Worm (Caenorhabditis elegans): ENCODE data around the gene Y69A2AR.50.
A peak's percentile ranks its signal among the peaks of the same experiment; 100 is the strongest.

The Y69A2AR.50 gene

DNA sequence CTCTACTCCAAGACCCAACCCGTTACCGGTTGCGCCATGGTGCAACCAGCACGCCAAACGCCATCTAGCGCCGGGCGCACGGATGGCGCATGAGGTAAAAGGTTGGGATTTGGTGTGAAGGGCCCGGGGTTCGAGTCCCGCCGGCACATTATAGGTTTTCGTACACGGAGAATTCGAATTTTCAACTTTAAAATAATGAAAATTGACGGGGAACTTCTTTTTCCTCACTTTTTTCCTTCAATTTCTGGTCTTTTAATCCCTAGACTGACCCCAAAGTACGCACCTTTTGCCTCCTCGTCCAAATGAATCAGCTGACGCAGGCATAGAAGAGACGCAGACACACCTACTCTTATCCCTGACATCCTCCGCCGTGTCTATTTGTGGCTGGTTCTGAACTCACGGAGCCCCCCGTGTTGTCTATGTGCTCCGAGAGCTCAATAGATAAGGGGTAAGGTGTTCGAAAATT, 41.4 kb downstream of the Y69A2AR.50 start (continued):
- no peak for TF ChIP-seq ceh-88 (GFP tag; IDR thresholded peaks at IDR 0.05)
- TF ChIP-seq ztf-11 (tag; optimal IDR thresholded peaks at IDR 0.05): no peak
- TF ChIP-seq nhr-47 (tag; optimal IDR thresholded peaks at IDR 0.05): peak; percentile 53
- no peak for TF ChIP-seq hpl-2 (GFP tag; optimal IDR thresholded peaks at IDR 0.05)
- no peak for TF ChIP-seq tlp-1 (tag; optimal IDR thresholded peaks at IDR 0.05)
- TF ChIP-seq pqm-1 (tag; optimal IDR thresholded peaks at IDR 0.05): no peak
- peak in 1 of 3 experiments; percentile 12 for TF ChIP-seq ceh-82 (tag; optimal IDR thresholded peaks at IDR 0.05)
- no peak for TF ChIP-seq snpc-4 (tag; optimal IDR thresholded peaks at IDR 0.05)
- TF ChIP-seq unc-130 (tag; optimal IDR thresholded peaks at IDR 0.05): no peak
- no peak for TF ChIP-seq alr-1 (tag; optimal IDR thresholded peaks at IDR 0.05; ENCODE audit: borderline replicate concordance)
- TF ChIP-seq lsy-2 (tag; optimal IDR thresholded peaks at IDR 0.05): peak in 1 of 2 experiments; percentile 46
- no peak for TF ChIP-seq irx-1 (tag; optimal IDR thresholded peaks at IDR 0.05)
- TF ChIP-seq sup-37 (GFP tag; optimal IDR thresholded peaks at IDR 0.05): no peak
- TF ChIP-seq nhr-20 (tag; optimal IDR thresholded peaks at IDR 0.05): peak; percentile 46
- no peak for TF ChIP-seq F16B12.6 (tag; optimal IDR thresholded peaks at IDR 0.05)
- TF ChIP-seq grh-1 (GFP tag; IDR thresholded peaks at IDR 0.05): no peak
- TF ChIP-seq skn-1 (tag; optimal IDR thresholded peaks at IDR 0.05): peak; percentile 69
- TF ChIP-seq mdl-1 (tag; optimal IDR thresholded peaks at IDR 0.05): peak in 1 of 2 experiments; percentile 37
- TF ChIP-seq sox-4 (tag; optimal IDR thresholded peaks at IDR 0.05): no peak
- no peak for TF ChIP-seq C04F5.9 (tag; optimal IDR thresholded peaks at IDR 0.05)
- peak; percentile 80 for TF ChIP-seq nhr-19 (GFP tag; conservative IDR thresholded peaks at IDR 0.05)
- TF ChIP-seq unc-98 (GFP tag; IDR thresholded peaks at IDR 0.05): no peak
- no peak for TF ChIP-seq dsc-1 (tag; optimal IDR thresholded peaks at IDR 0.05)
- no peak for TF ChIP-seq unc-62 (GFP tag; optimal IDR thresholded peaks at IDR 0.05)
- peak; percentile 60 for TF ChIP-seq fkh-8 (tag; optimal IDR thresholded peaks at IDR 0.05)
- no peak for TF ChIP-seq sptf-1 (tag; optimal IDR thresholded peaks at IDR 0.05)
- peak; percentile 26 for TF ChIP-seq swsn-7 (tag; optimal IDR thresholded peaks at IDR 0.05)
- TF ChIP-seq nhr-12 (tag; optimal IDR thresholded peaks at IDR 0.05): no peak
- no peak for TF ChIP-seq elt-3 (tag; optimal IDR thresholded peaks at IDR 0.05)
- TF ChIP-seq nhr-71 (tag; optimal IDR thresholded peaks at IDR 0.05): peak; percentile 61
- peak; percentile 66 for TF ChIP-seq rnt-1 (tag; optimal IDR thresholded peaks at IDR 0.05)

DNA sequence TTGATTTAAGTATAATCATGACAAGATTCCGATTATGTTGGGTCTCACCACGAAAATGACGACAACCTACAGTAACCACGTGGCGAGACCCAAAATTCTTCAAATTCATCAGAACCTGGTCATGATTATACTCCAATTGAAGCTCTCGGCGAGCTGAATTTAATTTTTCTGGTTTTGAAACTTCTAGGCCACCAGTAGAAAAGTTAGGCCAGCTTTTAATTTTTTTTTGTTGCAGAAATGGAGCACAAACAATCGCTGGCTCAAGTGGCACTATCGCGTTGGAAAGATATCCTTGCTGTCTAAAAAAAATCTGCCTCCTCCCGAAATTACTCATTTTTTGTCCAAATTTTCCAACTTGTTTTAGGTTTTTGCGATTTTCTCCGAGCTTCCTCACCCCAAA, 44.4 kb downstream of the Y69A2AR.50 start:
- TF ChIP-seq nhr-19 (GFP tag; conservative IDR thresholded peaks at IDR 0.05): no peak
- no peak for TF ChIP-seq dpl-1 (GFP tag; optimal IDR thresholded peaks at IDR 0.05)
- TF ChIP-seq efl-3 (GFP tag; optimal IDR thresholded peaks at IDR 0.05): no peak
- TF ChIP-seq efl-1 (optimal IDR thresholded peaks at IDR 0.05): no peak
- peak in 1 of 2 experiments; percentile 43 for TF ChIP-seq efl-1 (GFP tag; optimal IDR thresholded peaks at IDR 0.05 in 1 of 2)

DNA sequence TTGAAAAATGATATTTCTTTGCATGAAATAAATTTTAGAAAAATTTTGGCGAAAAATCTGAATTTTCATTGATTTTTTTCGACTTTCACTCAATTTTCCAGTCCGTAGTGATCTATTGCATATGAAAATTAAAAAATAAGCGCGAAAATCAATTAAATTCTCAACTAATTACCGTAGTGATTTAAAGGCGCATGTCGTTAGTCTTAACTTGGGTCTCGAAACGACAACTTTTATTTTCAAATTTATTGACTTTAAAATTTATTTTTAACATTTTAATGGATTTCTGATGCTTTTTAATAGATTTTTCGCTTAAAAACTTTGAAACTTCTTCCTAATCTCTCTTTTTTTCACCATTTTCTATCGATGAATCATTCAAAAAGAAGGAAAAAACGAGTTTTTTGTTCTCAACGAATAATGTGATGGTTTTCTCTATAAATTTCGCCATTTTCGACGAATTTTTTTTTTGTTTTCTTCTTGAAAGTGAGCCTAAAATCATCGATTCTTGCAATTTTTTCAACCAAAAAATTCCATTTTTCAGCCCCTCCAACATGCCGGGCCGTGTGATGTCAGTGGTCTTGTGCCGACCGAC, 45.4 kb downstream of the Y69A2AR.50 start, which contains the start of gene vamp-7:
Gene vamp-7, plus strand, starts transcription at position 539 of the 589 bp plus-strand sequence.
- TF ChIP-seq unc-98 (GFP tag; IDR thresholded peaks at IDR 0.05) (no peak), mab-9 (GFP tag; IDR thresholded peaks at IDR 0.05) (no peak), ztf-4 (tag; optimal IDR thresholded peaks at IDR 0.05) (peak; percentile 49), nhr-90 (tag; optimal IDR thresholded peaks at IDR 0.05; ENCODE audit: poor library complexity) (no peak), lsy-2 (tag; optimal IDR thresholded peaks at IDR 0.05) (peak in 1 of 2 experiments; percentile 4), dsc-1 (tag; optimal IDR thresholded peaks at IDR 0.05) (no peak), efl-1 (optimal IDR thresholded peaks at IDR 0.05) (peak in 1 of 2 experiments; percentile 3), efl-1 (GFP tag; optimal IDR thresholded peaks at IDR 0.05 in 1 of 2) (no peak), fkh-10 (GFP tag; optimal IDR thresholded peaks at IDR 0.05) (no peak)
